Fruit fly (Drosophila melanogaster) whole organism, embryonic: ENCODE results near the gene Atg8b.

ENCODE experiments used
- CG17186 ChIP-seq: fragments of 200-800 bp; sonication (Bioruptor generic); optimal IDR thresholded peaks from 3 replicates; lab custom pipeline; 2017; ENCODE audit warnings: missing biosample characterization, missing genetic modification reagents, missing genetic modification characterization
- CG17912 ChIP-seq: fragments of 200-800 bp; sonication (Bioruptor generic); optimal IDR thresholded peaks from 2 replicates; lab custom pipeline; 2018; ENCODE audit warnings: missing biosample characterization, mild to moderate bottlenecking, missing genetic modification characterization
- CG7357 ChIP-seq: fragments of 200-800 bp; sonication (Bioruptor generic); IDR thresholded peaks from 3 replicates; pipeline ENCODE4 v1.3.6; 2022; ENCODE audit warnings: missing biosample characterization, missing genetic modification characterization
- Deaf1 ChIP-seq: fragments of 200-800 bp; optimal IDR thresholded peaks from 3 replicates; lab custom pipeline; 2019; ENCODE audit warnings: missing biosample characterization, mild to moderate bottlenecking, missing genetic modification characterization, moderate library complexity
- Eip74EF ChIP-seq, 2 experiments: fragments of 200-800 bp in 1 of 2; fragments of >200 bp in 1 of 2; sonication (Bioruptor generic) in 1 of 2; optimal IDR thresholded peaks; 2 replicates each; lab custom pipeline; 2017 to 2019; ENCODE audit warnings: missing biosample characterization in 2 of 2, missing genetic modification characterization in 2 of 2, mild to moderate bottlenecking in 1 of 2, moderate library complexity in 1 of 2
- Lim3 ChIP-seq: fragments of 200-800 bp; sonication (Bioruptor generic); IDR thresholded peaks from 2 replicates; pipeline ENCODE4 v1.3.6; 2022; ENCODE audit warnings: missing biosample characterization, missing genetic modification characterization
- ara ChIP-seq: fragments of 200-800 bp; sonication (Bioruptor generic); IDR thresholded peaks from 2 replicates; pipeline ENCODE4 v1.3.6; 2022; ENCODE audit warnings: missing biosample characterization, missing genetic modification characterization
- nerfin-2 ChIP-seq: fragments of 200-800 bp; sonication (Bioruptor generic); IDR thresholded peaks from 2 replicates; pipeline ENCODE4 v1.3.6; 2022; ENCODE audit warnings: missing biosample characterization, missing genetic modification characterization; ENCODE audit not compliant: partially characterized antibody
- sens ChIP-seq: fragments of 200-800 bp; sonication (Bioruptor generic); peaks from one replicate; lab custom pipeline; 2016; ENCODE audit warnings: missing biosample characterization, missing genetic modification characterization

dm6 chr3R:17706971-17707406 lies 17.9 kb downstream of the Atg8b start:
- peak; percentile 36 for TF ChIP-seq Deaf1 (tag; lab: Kevin White, UChicago)
- no peak for TF ChIP-seq CG7357
- TF ChIP-seq Lim3: no peak
- no peak for TF ChIP-seq ara (GFP tag; lab: Robert Waterston, UW)
- TF ChIP-seq CG17186 (GFP tag; lab: Kevin White, UChicago): no peak
- TF ChIP-seq Eip74EF (GFP tag; optimal IDR thresholded peaks at IDR 0.05; lab: Kevin White, UChicago): peak in 1 of 2 experiments; percentile 24
- TF ChIP-seq nerfin-2 (GFP tag; lab: Robert Waterston, UW): no peak
- TF ChIP-seq CG17912: no peak
- peak; percentile 68 for TF ChIP-seq sens (GFP tag; lab: Kevin White, UChicago)
